Fruit fly (Drosophila melanogaster) whole organism, embryonic: ENCODE measurements around the gene CG8952.

ENCODE experiments used
- Abd-B ChIP-seq: fragments of 200-800 bp; sonication (Bioruptor generic); optimal IDR thresholded peaks from 2 replicates; lab custom pipeline; 2018; ENCODE audit warnings: missing biosample characterization, mild to moderate bottlenecking, missing genetic modification characterization, moderate library complexity
- Bdp1 ChIP-seq: fragments of 200-800 bp; sonication (Bioruptor generic); optimal IDR thresholded peaks from 3 replicates; lab custom pipeline; 2016; ENCODE audit warnings: missing biosample characterization, missing genetic modification characterization
- CG10274 ChIP-seq: fragments of 200-800 bp; sonication (Bioruptor generic); optimal IDR thresholded peaks from 3 replicates; lab custom pipeline; 2017; ENCODE audit warnings: missing biosample characterization, mild to moderate bottlenecking, missing genetic modification characterization
- CG10565 ChIP-seq: fragments of 200-800 bp; sonication (Bioruptor generic); optimal IDR thresholded peaks from 3 replicates; lab custom pipeline; 2016; ENCODE audit warnings: missing biosample characterization, mild to moderate bottlenecking, missing genetic modification characterization
- CG11093 ChIP-seq: fragments of 200-800 bp; sonication (Bioruptor generic); IDR thresholded peaks from 3 replicates; pipeline ENCODE4 v1.3.6; 2022; ENCODE audit warnings: missing biosample characterization, missing genetic modification characterization
- CG11247 ChIP-seq: fragments of 200-800 bp; sonication (Bioruptor generic); IDR thresholded peaks from 2 replicates; pipeline ENCODE4 v1.3.6; 2022; ENCODE audit warnings: missing biosample characterization, missing genetic modification characterization
- CG11695 ChIP-seq: fragments of 200-800 bp; sonication (Bioruptor generic); IDR thresholded peaks from 3 replicates; pipeline ENCODE4 v1.3.6; 2022; ENCODE audit warnings: missing biosample characterization, missing genetic modification characterization
- CG13775 ChIP-seq: fragments of 200-800 bp; sonication (Bioruptor generic); optimal IDR thresholded peaks from 3 replicates; lab custom pipeline; 2017; ENCODE audit warnings: missing biosample characterization, mild to moderate bottlenecking, missing genetic modification characterization
- CG17186 ChIP-seq: fragments of 200-800 bp; sonication (Bioruptor generic); optimal IDR thresholded peaks from 3 replicates; lab custom pipeline; 2017; ENCODE audit warnings: missing biosample characterization, missing genetic modification reagents, missing genetic modification characterization
- CG17385 ChIP-seq: fragments of 200-800 bp; sonication (Bioruptor generic); optimal IDR thresholded peaks from 3 replicates; lab custom pipeline; 2018; ENCODE audit warnings: missing biosample characterization, mild to moderate bottlenecking, missing genetic modification characterization
- CG18476 ChIP-seq: fragments of 200-800 bp; sonication (Bioruptor generic); optimal IDR thresholded peaks from 2 replicates; lab custom pipeline; 2016; ENCODE audit warnings: missing biosample characterization, mild to moderate bottlenecking, missing genetic modification characterization
- CG30431 ChIP-seq: fragments of 200-800 bp; sonication (Bioruptor generic); optimal IDR thresholded peaks from 2 replicates; lab custom pipeline; 2017; ENCODE audit warnings: missing biosample characterization, missing genetic modification characterization
- CG31388 ChIP-seq: fragments of 200-800 bp; sonication (Bioruptor generic); optimal IDR thresholded peaks from 2 replicates; lab custom pipeline; 2016; ENCODE audit warnings: missing biosample characterization, missing genetic modification characterization
- CG31441 ChIP-seq: fragments of 200-800 bp; sonication (Bioruptor generic); IDR thresholded peaks from 2 replicates; pipeline ENCODE4 v1.3.6; 2022; ENCODE audit warnings: missing biosample characterization, missing genetic modification characterization
- CG33213 ChIP-seq: fragments of 200-800 bp; sonication (Bioruptor generic); optimal IDR thresholded peaks from 3 replicates; lab custom pipeline; 2016; ENCODE audit warnings: missing biosample characterization, missing genetic modification characterization
- CG3407 ChIP-seq: fragments of 200-800 bp; sonication (Bioruptor generic); optimal IDR thresholded peaks from 2 replicates; lab custom pipeline; 2018; ENCODE audit warnings: missing biosample characterization, mild to moderate bottlenecking, missing genetic modification characterization
- CG3995 ChIP-seq: fragments of 200-800 bp; sonication (Bioruptor generic); optimal IDR thresholded peaks from 3 replicates; lab custom pipeline; 2016; ENCODE audit warnings: missing biosample characterization, missing genetic modification characterization
- CG4328 ChIP-seq: fragments of 200-800 bp; sonication (Bioruptor generic); optimal IDR thresholded peaks from 3 replicates; lab custom pipeline; 2017; ENCODE audit warnings: missing biosample characterization, missing genetic modification reagents, missing genetic modification characterization
- CG4730 ChIP-seq: fragments of 200-800 bp; sonication (Bioruptor generic); IDR thresholded peaks from 2 replicates; pipeline ENCODE4 v1.3.6; 2022; ENCODE audit warnings: missing biosample characterization, missing genetic modification characterization
- CG8290 ChIP-seq, 3 experiments: fragments of 200-800 bp; sonication (Bioruptor generic); optimal IDR thresholded peaks; 2 replicates each; lab custom pipeline; 2016 to 2019; ENCODE audit warnings: missing biosample characterization in 3 of 3, missing genetic modification characterization in 3 of 3, mild to moderate bottlenecking in 2 of 3, moderate library complexity in 1 of 3
- CG8478 ChIP-seq: fragments of >200 bp; optimal IDR thresholded peaks from 2 replicates; lab custom pipeline; 2018
- CG9437 ChIP-seq: fragments of 200-800 bp; sonication (Bioruptor generic); optimal IDR thresholded peaks from 2 replicates; lab custom pipeline; 2018; ENCODE audit warnings: missing biosample characterization, mild to moderate bottlenecking, missing genetic modification characterization
- CG9932 ChIP-seq: fragments of 200-800 bp; sonication (Bioruptor generic); IDR thresholded peaks from 2 replicates; pipeline ENCODE4 v1.3.6; 2022; ENCODE audit warnings: missing biosample characterization, missing genetic modification characterization
- Dfd ChIP-seq, 2 experiments: fragments of >200 bp; optimal IDR thresholded peaks; 2 replicates each; lab custom pipeline; 2017; ENCODE audit warnings: missing biosample characterization in 2 of 2, missing genetic modification characterization in 2 of 2
- Drgx ChIP-seq: fragments of 200-800 bp; sonication (Bioruptor generic); IDR thresholded peaks from 2 replicates; pipeline ENCODE4 v1.3.6; 2022; ENCODE audit warnings: missing biosample characterization, missing genetic modification characterization
- E2f1 ChIP-seq: fragments of 200-800 bp; sonication (Bioruptor generic); IDR thresholded peaks from 2 replicates; pipeline ENCODE4 v1.3.6; 2022; ENCODE audit warnings: missing biosample characterization, missing genetic modification characterization
- E2f2 ChIP-seq: fragments of 200-800 bp; sonication (Bioruptor generic); IDR thresholded peaks from 2 replicates; pipeline ENCODE4 v1.3.6; 2022; ENCODE audit warnings: missing biosample characterization, missing genetic modification characterization
- Fer1 ChIP-seq: fragments of 200-800 bp; sonication (Bioruptor generic); optimal IDR thresholded peaks from 2 replicates; lab custom pipeline; 2017; ENCODE audit warnings: missing biosample characterization, mild to moderate bottlenecking, missing genetic modification characterization
- Fer2 ChIP-seq: fragments of 200-800 bp; sonication (Bioruptor generic); optimal IDR thresholded peaks from 2 replicates; lab custom pipeline; 2018; ENCODE audit warnings: missing biosample characterization, mild to moderate bottlenecking, missing genetic modification characterization, moderate library complexity
- HmgD ChIP-seq: fragments of 200-800 bp; sonication (Bioruptor generic); optimal IDR thresholded peaks from 3 replicates; lab custom pipeline; 2016; ENCODE audit warnings: missing biosample characterization, missing genetic modification characterization
- HmgZ ChIP-seq: fragments of 200-800 bp; sonication (Bioruptor generic); optimal IDR thresholded peaks from 2 replicates; lab custom pipeline; 2018; ENCODE audit warnings: missing biosample characterization, mild to moderate bottlenecking, missing genetic modification characterization
- Hmr ChIP-seq: fragments of 200-800 bp; sonication (Bioruptor generic); optimal IDR thresholded peaks from 3 replicates; lab custom pipeline; 2017; ENCODE audit warnings: mild to moderate bottlenecking, missing biosample characterization, missing genetic modification reagents, missing genetic modification characterization
- Hr3 ChIP-seq: fragments of 200-800 bp; sonication (Bioruptor generic); optimal IDR thresholded peaks from 3 replicates; lab custom pipeline; 2016; ENCODE audit warnings: missing biosample characterization, missing genetic modification characterization
- Hr39 ChIP-seq: fragments of >200 bp; optimal IDR thresholded peaks from 2 replicates; lab custom pipeline; 2017
- NK7.1 ChIP-seq: fragments of 200-800 bp; sonication (Bioruptor generic); optimal IDR thresholded peaks from 3 replicates; lab custom pipeline; 2016; ENCODE audit warnings: missing biosample characterization, missing genetic modification characterization
- Oaz ChIP-seq: fragments of 200-800 bp; sonication (Bioruptor generic); IDR thresholded peaks from 2 replicates; pipeline ENCODE4 v1.3.6; 2022; ENCODE audit warnings: missing biosample characterization, missing genetic modification characterization
- Scr ChIP-seq: fragments of 200-800 bp; sonication (Bioruptor generic); IDR thresholded peaks from 2 replicates; pipeline ENCODE4 v1.3.6; 2022; ENCODE audit warnings: missing biosample characterization, missing genetic modification characterization; ENCODE audit not compliant: partially characterized antibody
- Side ChIP-seq: fragments of 200-800 bp; sonication (Bioruptor generic); optimal IDR thresholded peaks from 2 replicates; lab custom pipeline; 2016; ENCODE audit warnings: missing biosample characterization, missing genetic modification characterization
- Sry-β ChIP-seq: fragments of 200-800 bp; sonication (Bioruptor generic); optimal IDR thresholded peaks from 2 replicates; lab custom pipeline; 2018; ENCODE audit warnings: missing biosample characterization, mild to moderate bottlenecking, missing genetic modification characterization, moderate library complexity
- Trl ChIP-seq, 3 experiments: fragments of >200 bp in 2 of 3; fragments of 200-800 bp in 1 of 3; sonication (Bioruptor generic) in 1 of 3; optimal IDR thresholded peaks; 2 replicates in 1 of 3; 3 replicates in 2 of 3; lab custom pipeline; 2016 to 2017; ENCODE audit warnings: missing biosample characterization in 1 of 3, missing genetic modification characterization in 1 of 3
- dpn ChIP-seq, 2 experiments: fragments of 200-800 bp; sonication (Bioruptor generic); optimal IDR thresholded peaks; 3 replicates each; lab custom pipeline; 2016; ENCODE audit warnings: missing biosample characterization in 2 of 2, missing genetic modification characterization in 2 of 2
- fd64A ChIP-seq: fragments of 200-800 bp; sonication (Bioruptor generic); optimal IDR thresholded peaks from 3 replicates; lab custom pipeline; 2018; ENCODE audit warnings: missing biosample characterization, mild to moderate bottlenecking, missing genetic modification characterization
- maf-S ChIP-seq: fragments of 200-800 bp; sonication (Bioruptor generic); optimal IDR thresholded peaks from 2 replicates; lab custom pipeline; 2016; ENCODE audit warnings: missing biosample characterization, missing genetic modification characterization
- nerfin-1 ChIP-seq: fragments of 200-800 bp; sonication (Bioruptor generic); optimal IDR thresholded peaks from 3 replicates; lab custom pipeline; 2019; ENCODE audit warnings: missing biosample characterization, mild to moderate bottlenecking, missing genetic modification characterization, moderate library complexity
- pnt ChIP-seq: fragments of 200-800 bp; sonication (Bioruptor generic); optimal IDR thresholded peaks from 3 replicates; lab custom pipeline; 2016; ENCODE audit warnings: missing biosample characterization, missing genetic modification characterization
- scrt ChIP-seq: fragments of 200-800 bp; sonication (Bioruptor generic); optimal IDR thresholded peaks from 2 replicates; lab custom pipeline; 2018; ENCODE audit warnings: missing biosample characterization, mild to moderate bottlenecking, missing genetic modification characterization, moderate library complexity
- sd ChIP-seq: fragments of 200-800 bp; sonication (Bioruptor generic); optimal IDR thresholded peaks from 3 replicates; lab custom pipeline; 2018; ENCODE audit warnings: missing biosample characterization, mild to moderate bottlenecking, missing genetic modification characterization, moderate library complexity
- sisA ChIP-seq: fragments of 200-800 bp; sonication (Bioruptor generic); IDR thresholded peaks from 2 replicates; pipeline ENCODE4 v1.3.6; 2022; ENCODE audit warnings: missing biosample characterization, missing genetic modification characterization
- tup ChIP-seq: fragments of 200-800 bp; sonication (Bioruptor generic); optimal IDR thresholded peaks from 2 replicates; lab custom pipeline; 2016; ENCODE audit warnings: missing biosample characterization, mild to moderate bottlenecking, missing genetic modification characterization, moderate library complexity
- usp ChIP-seq: fragments of >200 bp; optimal IDR thresholded peaks from 2 replicates; lab custom pipeline; 2017; ENCODE audit warnings: missing biosample characterization, missing genetic modification characterization
- vfl ChIP-seq: fragments of 200-800 bp; sonication (Bioruptor generic); optimal IDR thresholded peaks from 2 replicates; lab custom pipeline; 2016; ENCODE audit warnings: missing biosample characterization, missing genetic modification characterization
- wek ChIP-seq: fragments of 200-800 bp; sonication (Bioruptor generic); optimal IDR thresholded peaks from 3 replicates; lab custom pipeline; 2018; ENCODE audit warnings: missing biosample characterization, mild to moderate bottlenecking, missing genetic modification characterization, moderate library complexity
- yki ChIP-seq: fragments of >200 bp; optimal IDR thresholded peaks from 3 replicates; lab custom pipeline; 2018

Gene CG8952

DNA sequence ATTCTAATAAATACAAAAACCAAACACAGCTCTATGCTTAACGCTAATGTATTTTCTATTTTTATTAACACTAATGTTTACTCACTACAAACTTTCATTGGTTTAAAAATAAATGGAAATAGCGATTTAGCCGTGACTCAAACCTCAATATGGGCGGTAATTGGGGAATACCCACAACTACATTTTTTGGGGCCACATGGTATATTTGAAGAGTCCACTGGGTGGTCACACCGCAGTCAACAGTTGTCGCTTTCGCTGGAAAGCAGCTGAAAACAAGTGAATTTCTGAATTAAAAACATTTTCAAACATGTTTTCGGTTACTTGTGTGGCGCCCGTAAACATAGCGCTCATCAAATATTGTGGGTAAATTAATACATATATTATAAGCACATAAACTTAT is 17.3 kb downstream of the CG8952 start, which contains the start of gene Mvd (continued):
- TF ChIP-seq CG31441 (GFP tag; lab: Robert Waterston, UW) (no peak), CG13775 (GFP tag; lab: Kevin White, UChicago) (no peak), CG8478 (lab: Kevin White, UChicago) (no peak), Hmr (no peak), sd (tag; lab: Kevin White, UChicago) (no peak), CG18476 (GFP tag; lab: Kevin White, UChicago) (no peak), CG10274 (GFP tag; lab: Kevin White, UChicago) (no peak), nerfin-1 (tag; lab: Kevin White, UChicago) (no peak), Fer1 (GFP tag; lab: Kevin White, UChicago) (peak; percentile 39), CG4730 (GFP tag; lab: Robert Waterston, UW) (no peak), usp (no peak), Hr39 (lab: Kevin White, UChicago) (no peak), CG30431 (GFP tag; lab: Kevin White, UChicago) (no peak), Fer2 (tag; lab: Kevin White, UChicago) (no peak), Drgx (GFP tag; lab: Robert Waterston, UW) (no peak), Hr3 (GFP tag; lab: Kevin White, UChicago) (peak; percentile 0), Side (GFP tag; lab: Kevin White, UChicago) (no peak), scrt (peak; percentile 80), wek (GFP tag; lab: Kevin White, UChicago) (peak; percentile 99), HmgZ (tag; lab: Kevin White, UChicago) (peak; percentile 74), CG9437 (no peak), Bdp1 (GFP tag; lab: Kevin White, UChicago) (no peak), pnt (GFP tag; lab: Kevin White, UChicago) (no peak), CG17186 (GFP tag; lab: Kevin White, UChicago) (peak; percentile 26), Trl (optimal IDR thresholded peaks at IDR 0.05; lab: Kevin White, UChicago) (no peak), Trl (GFP tag; optimal IDR thresholded peaks at IDR 0.05; lab: Kevin White, UChicago) (no peak), CG11695 (GFP tag; lab: Robert Waterston, UW) (no peak), CG3995 (peak; percentile 89), Abd-B (GFP tag; lab: Kevin White, UChicago) (no peak), Dfd (GFP tag; optimal IDR thresholded peaks at IDR 0.05; lab: Kevin White, UChicago) (no peak), maf-S (GFP tag; lab: Kevin White, UChicago) (no peak), Oaz (GFP tag; lab: Robert Waterston, UW) (no peak), CG10565 (GFP tag; lab: Kevin White, UChicago) (no peak), dpn (GFP tag; optimal IDR thresholded peaks at IDR 0.05; lab: Kevin White, UChicago) (no peak), CG4328 (GFP tag; lab: Kevin White, UChicago) (no peak), CG8290 (GFP tag; optimal IDR thresholded peaks at IDR 0.05; lab: Kevin White, UChicago) (no peak), CG8290 (tag; optimal IDR thresholded peaks at IDR 0.05; lab: Kevin White, UChicago) (no peak), CG11093 (GFP tag; lab: Robert Waterston, UW) (no peak), CG9932 (GFP tag; lab: Robert Waterston, UW) (no peak), Sry-β (GFP tag; lab: Kevin White, UChicago) (no peak), NK7.1 (GFP tag; lab: Kevin White, UChicago) (no peak), yki (lab: Kevin White, UChicago) (no peak), Scr (GFP tag; lab: Robert Waterston, UW) (0 out of 2 replicates have a peak, but pooled peaks have one; percentile 15), CG31388 (GFP tag; lab: Kevin White, UChicago) (no peak), sisA (GFP tag; lab: Robert Waterston, UW) (no peak), CG11247 (GFP tag; lab: Robert Waterston, UW) (no peak), fd64A (GFP tag; lab: Kevin White, UChicago) (no peak), E2f2 (peak; percentile 58), vfl (GFP tag; lab: Kevin White, UChicago) (no peak), tup (GFP tag; lab: Kevin White, UChicago) (no peak), CG3407 (GFP tag; lab: Kevin White, UChicago) (no peak), CG33213 (GFP tag; lab: Kevin White, UChicago) (peak; percentile 31), HmgD (GFP tag; lab: Kevin White, UChicago) (no peak), E2f1 (GFP tag; lab: Robert Waterston, UW) (no peak), CG17385 (GFP tag; lab: Kevin White, UChicago) (no peak)
